Worm (Caenorhabditis elegans): ENCODE results near the gene col-87.

DNA sequence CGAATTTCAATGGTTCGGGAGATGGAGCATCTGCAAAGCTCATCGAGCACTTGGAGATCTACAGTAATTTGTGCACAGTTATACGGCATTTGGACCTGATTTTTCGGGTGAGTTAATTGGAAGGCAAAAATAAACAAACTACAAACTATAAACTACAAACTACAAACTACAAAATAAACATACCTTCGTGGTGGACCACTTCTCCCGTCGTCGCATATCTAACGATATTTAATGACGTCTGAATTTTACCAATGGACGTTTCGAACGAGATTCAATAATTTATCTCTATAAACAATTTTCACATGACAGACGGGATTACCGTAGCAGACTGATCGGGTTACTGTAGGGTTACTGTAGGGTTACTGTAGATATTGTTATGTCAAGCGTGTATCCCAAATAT lies 11.7 kb upstream of the col-87 start:
- TF ChIP-seq rnt-1 (tag; optimal IDR thresholded peaks at IDR 0.05) = no peak
- no peak for TF ChIP-seq Y22D7AL.16 (tag; optimal IDR thresholded peaks at IDR 0.05)
- TF ChIP-seq ceh-30 (tag; optimal IDR thresholded peaks at IDR 0.05) = no peak
- TF ChIP-seq dve-1 (tag; optimal IDR thresholded peaks at IDR 0.05) = no peak
- TF ChIP-seq unc-3 (GFP tag; conservative IDR thresholded peaks at IDR 0.05) = no peak
- no peak for TF ChIP-seq unc-3 (tag; optimal IDR thresholded peaks at IDR 0.05)
- TF ChIP-seq pqm-1 (tag; optimal IDR thresholded peaks at IDR 0.05) = no peak
- no peak for TF ChIP-seq ahr-1 (tag; optimal IDR thresholded peaks at IDR 0.05)
- no peak for TF ChIP-seq nhr-11 (tag; optimal IDR thresholded peaks at IDR 0.05)
- TF ChIP-seq K02D7.2 (tag; optimal IDR thresholded peaks at IDR 0.05) = no peak
- TF ChIP-seq ceh-22 (tag; optimal IDR thresholded peaks at IDR 0.05) = no peak
- no peak for TF ChIP-seq ref-2 (tag; optimal IDR thresholded peaks at IDR 0.05)
- no peak for TF ChIP-seq elt-2 (tag; optimal IDR thresholded peaks at IDR 0.05)
- TF ChIP-seq ceh-2 (tag; optimal IDR thresholded peaks at IDR 0.05) = no peak
